Fruit fly (Drosophila melanogaster) whole organism, embryonic: ENCODE data around the gene MICAL-like.

Source experiments
- Abd-B ChIP-seq: fragments of 200-800 bp; sonication (Bioruptor generic); optimal IDR thresholded peaks from 2 replicates; lab custom pipeline; 2018; ENCODE audit warnings: missing biosample characterization, mild to moderate bottlenecking, missing genetic modification characterization, moderate library complexity
- Bgb ChIP-seq: fragments of 200-800 bp; sonication (Bioruptor generic); IDR thresholded peaks from 2 replicates; pipeline ENCODE4 v1.3.6; 2022; ENCODE audit warnings: missing biosample characterization, missing genetic modification characterization; ENCODE audit not compliant: partially characterized antibody
- CG1024 ChIP-seq: fragments of 200-800 bp; sonication (Bioruptor generic); IDR thresholded peaks from 2 replicates; pipeline ENCODE4 v1.3.6; 2022; ENCODE audit warnings: missing biosample characterization, missing genetic modification characterization
- CG10267 ChIP-seq: fragments of 200-800 bp; sonication (Bioruptor generic); optimal IDR thresholded peaks from 2 replicates; lab custom pipeline; 2018; ENCODE audit warnings: missing biosample characterization, mild to moderate bottlenecking, missing genetic modification characterization, moderate library complexity
- CG10654 ChIP-seq: fragments of 200-800 bp; sonication (Bioruptor generic); optimal IDR thresholded peaks from 2 replicates; lab custom pipeline; 2016; ENCODE audit warnings: missing biosample characterization, missing genetic modification characterization
- CG11398 ChIP-seq: fragments of 200-800 bp; sonication (Bioruptor generic); optimal IDR thresholded peaks from 2 replicates; lab custom pipeline; 2016; ENCODE audit warnings: missing biosample characterization, missing genetic modification characterization
- CG12299 ChIP-seq: fragments of 200-800 bp; sonication (Bioruptor generic); optimal IDR thresholded peaks from 2 replicates; lab custom pipeline; 2018; ENCODE audit warnings: missing biosample characterization, mild to moderate bottlenecking, missing genetic modification characterization
- CG12942 ChIP-seq: fragments of 200-800 bp; sonication (Bioruptor generic); optimal IDR thresholded peaks from 3 replicates; lab custom pipeline; 2016; ENCODE audit warnings: missing biosample characterization, missing genetic modification characterization
- CG13287 ChIP-seq: fragments of 200-800 bp; sonication (Bioruptor generic); IDR thresholded peaks from 2 replicates; pipeline ENCODE4 v1.3.6; 2022; ENCODE audit warnings: missing biosample characterization, missing genetic modification characterization; ENCODE audit not compliant: partially characterized antibody
- CG14014 ChIP-seq: fragments of 200-800 bp; sonication (Bioruptor generic); IDR thresholded peaks from 2 replicates; pipeline ENCODE4 v1.3.6; 2022; ENCODE audit warnings: missing biosample characterization, missing genetic modification characterization
- CG14710 ChIP-seq: fragments of 200-800 bp; sonication (Bioruptor generic); optimal IDR thresholded peaks from 3 replicates; lab custom pipeline; 2019; ENCODE audit warnings: missing biosample characterization, mild to moderate bottlenecking, missing genetic modification characterization, moderate library complexity
- CG18011 ChIP-seq: fragments of 200-800 bp; sonication (Bioruptor generic); optimal IDR thresholded peaks from 2 replicates; lab custom pipeline; 2017; ENCODE audit warnings: missing biosample characterization, missing genetic modification characterization, mild to moderate bottlenecking, moderate library complexity, missing genotype
- CG31388 ChIP-seq: fragments of 200-800 bp; sonication (Bioruptor generic); optimal IDR thresholded peaks from 2 replicates; lab custom pipeline; 2016; ENCODE audit warnings: missing biosample characterization, missing genetic modification characterization
- CG3407 ChIP-seq: fragments of 200-800 bp; sonication (Bioruptor generic); optimal IDR thresholded peaks from 2 replicates; lab custom pipeline; 2018; ENCODE audit warnings: missing biosample characterization, mild to moderate bottlenecking, missing genetic modification characterization
- CG42726 ChIP-seq: fragments of 200-800 bp; sonication (Bioruptor generic); IDR thresholded peaks from 2 replicates; pipeline ENCODE4 v1.3.6; 2022; ENCODE audit warnings: missing biosample characterization, missing genetic modification characterization; ENCODE audit not compliant: partially characterized antibody
- CG43689 ChIP-seq: fragments of 200-800 bp; sonication (Bioruptor generic); IDR thresholded peaks from 2 replicates; pipeline ENCODE4 v1.3.6; 2022; ENCODE audit warnings: missing biosample characterization, missing genetic modification characterization
- CG4820 ChIP-seq: fragments of 200-800 bp; sonication (Bioruptor generic); optimal IDR thresholded peaks from 3 replicates; lab custom pipeline; 2016; ENCODE audit warnings: missing biosample characterization, missing genetic modification characterization
- CG7556 ChIP-seq: fragments of 200-800 bp; sonication (Bioruptor generic); optimal IDR thresholded peaks from 2 replicates; lab custom pipeline; 2017; ENCODE audit warnings: missing biosample characterization, mild to moderate bottlenecking, missing genetic modification characterization
- CG9817 ChIP-seq: fragments of 200-800 bp; sonication (Bioruptor generic); optimal IDR thresholded peaks from 2 replicates; lab custom pipeline; 2018; ENCODE audit warnings: missing biosample characterization, mild to moderate bottlenecking, missing genetic modification characterization, moderate library complexity
- D19A ChIP-seq: fragments of 200-800 bp; optimal IDR thresholded peaks from 3 replicates; lab custom pipeline; 2019; ENCODE audit warnings: missing biosample characterization, mild to moderate bottlenecking, missing genetic modification characterization, moderate library complexity
- Dll ChIP-seq: fragments of 200-800 bp; sonication (Bioruptor generic); IDR thresholded peaks from 4 replicates; pipeline ENCODE4 v1.3.6; 2022; ENCODE audit warnings: missing biosample characterization, missing genetic modification characterization; ENCODE audit not compliant: partially characterized antibody
- Doc3 ChIP-seq: fragments of 200-800 bp; sonication (Bioruptor generic); IDR thresholded peaks from 3 replicates; pipeline ENCODE4 v1.3.6; 2022; ENCODE audit warnings: missing biosample characterization, missing genetic modification characterization; ENCODE audit not compliant: partially characterized antibody
- Fer2 ChIP-seq: fragments of 200-800 bp; sonication (Bioruptor generic); optimal IDR thresholded peaks from 2 replicates; lab custom pipeline; 2018; ENCODE audit warnings: missing biosample characterization, mild to moderate bottlenecking, missing genetic modification characterization, moderate library complexity
- Hand ChIP-seq: fragments of 200-800 bp; sonication (Bioruptor generic); optimal IDR thresholded peaks from 2 replicates; lab custom pipeline; 2017; ENCODE audit warnings: mild to moderate bottlenecking, missing biosample characterization, missing genetic modification reagents, missing genetic modification characterization
- Hey ChIP-seq: fragments of 200-800 bp; sonication (Bioruptor generic); optimal IDR thresholded peaks from 3 replicates; lab custom pipeline; 2018; ENCODE audit warnings: missing biosample characterization, mild to moderate bottlenecking, missing genetic modification characterization
- MBD-R2 ChIP-seq: fragments of 200-800 bp; sonication (Bioruptor generic); IDR thresholded peaks from 2 replicates; pipeline ENCODE4 v1.3.6; 2022; ENCODE audit warnings: missing biosample characterization, missing genetic modification characterization
- Meics ChIP-seq: fragments of 200-800 bp; sonication (Bioruptor generic); optimal IDR thresholded peaks from 2 replicates; lab custom pipeline; 2017; ENCODE audit warnings: missing biosample characterization, mild to moderate bottlenecking, missing genetic modification characterization
- Mrtf ChIP-seq: fragments of 200-800 bp; sonication (Bioruptor generic); IDR thresholded peaks from 3 replicates; pipeline ENCODE4 v1.3.6; 2022; ENCODE audit warnings: missing biosample characterization, missing genetic modification characterization
- Nf-YA ChIP-seq: fragments of 200-800 bp; sonication (Bioruptor generic); IDR thresholded peaks from 2 replicates; pipeline ENCODE4 v1.3.6; 2022; ENCODE audit warnings: missing biosample characterization, missing genetic modification characterization
- Scr ChIP-seq: fragments of 200-800 bp; sonication (Bioruptor generic); IDR thresholded peaks from 2 replicates; pipeline ENCODE4 v1.3.6; 2022; ENCODE audit warnings: missing biosample characterization, missing genetic modification characterization; ENCODE audit not compliant: partially characterized antibody
- Spps ChIP-seq: fragments of 200-800 bp; sonication (Bioruptor generic); optimal IDR thresholded peaks from 2 replicates; lab custom pipeline; 2018; ENCODE audit warnings: missing biosample characterization, mild to moderate bottlenecking, missing genetic modification characterization
- chinmo ChIP-seq: fragments of 200-800 bp; sonication (Bioruptor generic); IDR thresholded peaks from 4 replicates; pipeline ENCODE4 v1.3.6; 2022; ENCODE audit warnings: missing biosample characterization, missing genetic modification characterization; ENCODE audit not compliant: partially characterized antibody
- da ChIP-seq: fragments of 200-800 bp; sonication (Bioruptor generic); optimal IDR thresholded peaks from 2 replicates; lab custom pipeline; 2016; ENCODE audit warnings: missing biosample characterization, missing genetic modification characterization
- dm ChIP-seq: fragments of 200-800 bp; sonication (Bioruptor generic); optimal IDR thresholded peaks from 3 replicates; lab custom pipeline; 2016; ENCODE audit warnings: missing biosample characterization, missing genetic modification characterization
- dmrt11E ChIP-seq: fragments of 200-800 bp; sonication (Bioruptor generic); optimal IDR thresholded peaks from 3 replicates; lab custom pipeline; 2018; ENCODE audit warnings: missing biosample characterization, mild to moderate bottlenecking, missing genetic modification characterization, moderate library complexity
- esg ChIP-seq: fragments of 200-800 bp; sonication (Bioruptor generic); conservative IDR thresholded peaks from 2 replicates; pipeline ENCODE4 v1.3.6; 2022; ENCODE audit warnings: missing biosample characterization, missing genetic modification characterization
- fu2 ChIP-seq: fragments of 200-800 bp; sonication (Bioruptor generic); optimal IDR thresholded peaks from 2 replicates; lab custom pipeline; 2016; ENCODE audit warnings: missing biosample characterization, missing genetic modification characterization
- hb ChIP-seq: fragments of 200-800 bp; sonication (Bioruptor generic); IDR thresholded peaks from 3 replicates; pipeline ENCODE4 v1.3.6; 2022; ENCODE audit warnings: missing biosample characterization, missing genetic modification characterization; ENCODE audit not compliant: partially characterized antibody
- hbn ChIP-seq: fragments of 200-800 bp; sonication (Bioruptor generic); IDR thresholded peaks from 2 replicates; pipeline ENCODE4 v1.3.6; 2022; ENCODE audit warnings: missing biosample characterization, missing genetic modification characterization; ENCODE audit not compliant: partially characterized antibody
- nerfin-1 ChIP-seq: fragments of 200-800 bp; sonication (Bioruptor generic); optimal IDR thresholded peaks from 3 replicates; lab custom pipeline; 2019; ENCODE audit warnings: missing biosample characterization, mild to moderate bottlenecking, missing genetic modification characterization, moderate library complexity
- nmo ChIP-seq: fragments of 200-800 bp; sonication (Bioruptor generic); optimal IDR thresholded peaks from 2 replicates; lab custom pipeline; 2018; ENCODE audit warnings: missing biosample characterization, mild to moderate bottlenecking, missing genetic modification characterization, moderate library complexity
- row ChIP-seq: fragments of 200-800 bp; sonication (Bioruptor generic); IDR thresholded peaks from 3 replicates; pipeline ENCODE4 v1.3.6; 2022; ENCODE audit warnings: missing biosample characterization, missing genetic modification characterization
- seq ChIP-seq: fragments of 200-800 bp; sonication (Bioruptor generic); IDR thresholded peaks from 2 replicates; pipeline ENCODE4 v1.3.6; 2022; ENCODE audit warnings: missing biosample characterization, missing genetic modification characterization
- slou ChIP-seq: fragments of 200-800 bp; sonication (Bioruptor generic); optimal IDR thresholded peaks from 3 replicates; lab custom pipeline; 2016; ENCODE audit warnings: missing biosample characterization, missing genetic modification characterization
- sna ChIP-seq: fragments of 200-800 bp; sonication (Bioruptor generic); IDR thresholded peaks from 2 replicates; pipeline ENCODE4 v1.3.6; 2022; ENCODE audit warnings: missing biosample characterization, missing genetic modification characterization; ENCODE audit not compliant: partially characterized antibody
- so ChIP-seq: fragments of 200-800 bp; sonication (Bioruptor generic); IDR thresholded peaks from 3 replicates; pipeline ENCODE4 v1.3.6; 2022; ENCODE audit warnings: missing biosample characterization, missing genetic modification characterization
- stwl ChIP-seq: fragments of 200-800 bp; sonication (Bioruptor generic); optimal IDR thresholded peaks from 3 replicates; lab custom pipeline; 2018; ENCODE audit warnings: missing biosample characterization, mild to moderate bottlenecking, missing genetic modification characterization, moderate library complexity
- tup ChIP-seq: fragments of 200-800 bp; sonication (Bioruptor generic); optimal IDR thresholded peaks from 2 replicates; lab custom pipeline; 2016; ENCODE audit warnings: missing biosample characterization, mild to moderate bottlenecking, missing genetic modification characterization, moderate library complexity
- twi ChIP-seq: fragments of 200-800 bp; optimal IDR thresholded peaks from 2 replicates; lab custom pipeline; 2019; ENCODE audit warnings: missing biosample characterization, mild to moderate bottlenecking, missing genetic modification characterization, moderate library complexity
- vfl ChIP-seq: fragments of 200-800 bp; sonication (Bioruptor generic); optimal IDR thresholded peaks from 2 replicates; lab custom pipeline; 2016; ENCODE audit warnings: missing biosample characterization, missing genetic modification characterization

Gene MICAL-like

dm6 chr3L:13046758-13047157 lies 31.6 kb upstream of the MICAL-like start, which contains the start of gene CG11279 (continued):
- no peak for TF ChIP-seq tup
- no peak for TF ChIP-seq CG11398
- no peak for TF ChIP-seq fu2 (GFP tag; lab: Kevin White, UChicago)
- TF ChIP-seq so (GFP tag; lab: Robert Waterston, UW), result no peak
- TF ChIP-seq vfl (GFP tag; lab: Kevin White, UChicago), result no peak
- peak; percentile 54; the same call in 1 of the 2 replicates for TF ChIP-seq sna (GFP tag; lab: Robert Waterston, UW)
- TF ChIP-seq stwl, result peak; percentile 53
- TF ChIP-seq MBD-R2 (GFP tag; lab: Robert Waterston, UW), result peak; percentile 61; the same call in 1 of the 2 replicates
- TF ChIP-seq CG3407 (GFP tag; lab: Kevin White, UChicago), result no peak
- no peak for TF ChIP-seq CG4820
- TF ChIP-seq CG9817, result no peak
- TF ChIP-seq CG14014 (GFP tag; lab: Robert Waterston, UW), result no peak
- TF ChIP-seq Meics (GFP tag; lab: Kevin White, UChicago), result no peak
- peak; percentile 54; the same call in 2 of the 3 replicates for TF ChIP-seq Doc3
- TF ChIP-seq CG13287 (GFP tag; lab: Robert Waterston, UW), result peak; percentile 89
- peak; percentile 28 for TF ChIP-seq CG14710 (tag; lab: Kevin White, UChicago)
- no peak for TF ChIP-seq Abd-B (GFP tag; lab: Kevin White, UChicago)
- TF ChIP-seq dmrt11E, result no peak
- no peak for TF ChIP-seq CG12299 (tag; lab: Kevin White, UChicago)
- TF ChIP-seq CG10654 (GFP tag; lab: Kevin White, UChicago), result no peak
- peak; percentile 39; the same call in 1 of the 2 replicates for TF ChIP-seq CG42726 (GFP tag; lab: Robert Waterston, UW)
- TF ChIP-seq hb, result 0 out of 3 replicates have a peak, but pooled peaks have one; percentile 59
- TF ChIP-seq CG31388, result no peak
- TF ChIP-seq Mrtf (GFP tag; lab: Robert Waterston, UW), result no peak
- TF ChIP-seq Hand (GFP tag; lab: Kevin White, UChicago), result no peak
- TF ChIP-seq CG7556, result no peak
- TF ChIP-seq Hey (tag; lab: Kevin White, UChicago), result no peak
- TF ChIP-seq Dll (GFP tag; lab: Robert Waterston, UW), result peak; percentile 79
- TF ChIP-seq CG18011 (GFP tag; lab: Kevin White, UChicago), result peak; percentile 4
- no peak for TF ChIP-seq Spps
- TF ChIP-seq row (GFP tag; lab: Robert Waterston, UW), result no peak; the same call in 2 of the 3 replicates
- peak; percentile 66; the same call in 1 of the 4 replicates for TF ChIP-seq chinmo (GFP tag; lab: Robert Waterston, UW)
- TF ChIP-seq Fer2 (tag; lab: Kevin White, UChicago), result no peak
- TF ChIP-seq Scr (GFP tag; lab: Robert Waterston, UW), result peak; percentile 73
- TF ChIP-seq Bgb, result peak; percentile 78
- peak; percentile 60; the same call in 1 of the 2 replicates for TF ChIP-seq hbn
- TF ChIP-seq slou, result no peak
- TF ChIP-seq CG43689 (GFP tag; lab: Robert Waterston, UW), result no peak
- no peak for TF ChIP-seq twi (tag; lab: Kevin White, UChicago)
- peak; percentile 31 for TF ChIP-seq CG10267 (tag; lab: Kevin White, UChicago)
- no peak for TF ChIP-seq seq (GFP tag; lab: Robert Waterston, UW)
- TF ChIP-seq nerfin-1 (tag; lab: Kevin White, UChicago), result no peak
- no peak for TF ChIP-seq nmo (GFP tag; lab: Kevin White, UChicago)
- TF ChIP-seq esg (GFP tag; lab: Robert Waterston, UW), result no peak
- TF ChIP-seq dm (GFP tag; lab: Kevin White, UChicago), result peak; percentile 66
- no peak for TF ChIP-seq da (GFP tag; lab: Kevin White, UChicago)
- TF ChIP-seq CG12942 (GFP tag; lab: Kevin White, UChicago), result no peak
- no peak for TF ChIP-seq CG1024 (GFP tag; lab: Robert Waterston, UW)
- no peak for TF ChIP-seq D19A
- TF ChIP-seq Nf-YA, result no peak
